Fruit fly (Drosophila melanogaster) ovary, adult (tissue): ENCODE measurements around the gene CG32554.

Experiments
- CG17801 ChIP-seq: fragments of 200-800 bp; optimal IDR thresholded peaks from 2 replicates; lab custom pipeline; 2019; ENCODE audit warnings: missing biosample characterization, mild to moderate bottlenecking, missing genetic modification characterization, moderate library complexity; ENCODE audit not compliant: partially characterized antibody

CG32554 gene

dm6 chrX:17812193-17812592 lies 40.3 kb downstream of the CG32554 start:
- no peak for TF ChIP-seq CG17801 (GFP tag; lab: Kevin White, UChicago)

- no peak for TF ChIP-seq CG17801 (GFP tag; lab: Kevin White, UChicago)
These were observed 45.5 kb downstream of the CG32554 start for dm6 chrX:17806973-17807372.

- TF ChIP-seq CG17801 (GFP tag; lab: Kevin White, UChicago), result no peak
These were observed 46.1 kb downstream of the CG32554 start for dm6 chrX:17806335-17806734.

- no peak for TF ChIP-seq CG17801 (GFP tag; lab: Kevin White, UChicago)
These were observed 48.4 kb downstream of the CG32554 start for dm6 chrX:17804048-17804447.

dm6 chrX:17802353-17803121 lies 49.9 kb downstream of the CG32554 start:
- no peak for TF ChIP-seq CG17801 (GFP tag; lab: Kevin White, UChicago)
